Worm (Caenorhabditis elegans) whole organism, early embryonic: ENCODE measurements around the gene T02B11.9.
"Not testable (repeated sequence)": the region's sequence is repeated elsewhere in the genome, so short reads cannot be mapped to it uniquely, and the experiment has no call there.

ENCODE experiments used
- B0310.2 ChIP-seq: sonication (generic microtip); optimal IDR thresholded peaks from 2 replicates; lab custom pipeline; 2016; ENCODE audit warnings: mild to moderate bottlenecking, missing genetic modification characterization, missing compliant biosample characterization
- F13C5.2 ChIP-seq: sonication (generic microtip); optimal IDR thresholded peaks from 2 replicates; lab custom pipeline; 2017; ENCODE audit warnings: mild to moderate bottlenecking, missing genetic modification characterization, inconsistent platforms, missing compliant biosample characterization
- aly-1 ChIP-seq: sonication (generic microtip); optimal IDR thresholded peaks from 2 replicates; lab custom pipeline; 2016; ENCODE audit warnings: missing genetic modification characterization, missing compliant biosample characterization
- ama-1 ChIP-seq: fragments of 150-350 bp; optimal IDR thresholded peaks from 2 replicates; lab custom pipeline; 2014
- ceh-13 ChIP-seq: fragments of 200-800 bp; sonication (Bioruptor generic); optimal IDR thresholded peaks from 2 replicates; lab custom pipeline; 2018; ENCODE audit warnings: mild to moderate bottlenecking, missing genetic modification characterization, missing compliant biosample characterization
- ceh-36 ChIP-seq: sonication (generic microtip); optimal IDR thresholded peaks from 2 replicates; lab custom pipeline; 2016; ENCODE audit warnings: missing genetic modification characterization, inconsistent platforms, missing compliant biosample characterization
- ets-7 ChIP-seq: sonication (generic microtip); optimal IDR thresholded peaks from 2 replicates; lab custom pipeline; 2016; ENCODE audit warnings: missing genotype, missing genetic modification characterization, missing compliant biosample characterization
- flt-1 ChIP-seq: fragments of 200-800 bp; sonication (Bioruptor generic); IDR thresholded peaks from 2 replicates; pipeline ENCODE4 v1.3.6; 2022; ENCODE audit warnings: missing genetic modification characterization, missing compliant biosample characterization
- hmbx-1 ChIP-seq: sonication (generic microtip); optimal IDR thresholded peaks from 2 replicates; lab custom pipeline; 2016; ENCODE audit warnings: mild to moderate bottlenecking, missing genetic modification characterization, missing compliant biosample characterization
- hmg-4 ChIP-seq: fragments of 200-800 bp; sonication (Bioruptor generic); optimal IDR thresholded peaks from 2 replicates; lab custom pipeline; 2018; ENCODE audit warnings: mild to moderate bottlenecking, missing genetic modification characterization, missing compliant biosample characterization
- hnd-1 ChIP-seq: sonication (generic microtip); optimal IDR thresholded peaks from 2 replicates; lab custom pipeline; 2016; ENCODE audit warnings: missing genetic modification characterization, missing compliant biosample characterization
- pes-1 ChIP-seq: fragments of 200-800 bp; sonication (Bioruptor generic); IDR thresholded peaks from 2 replicates; pipeline ENCODE4 v1.3.6; 2022; ENCODE audit warnings: missing genetic modification reagents, missing genetic modification characterization, missing compliant biosample characterization
- scrt-1 ChIP-seq: fragments of 200-800 bp; sonication (Bioruptor generic); IDR thresholded peaks from 2 replicates; pipeline ENCODE4 v1.3.6; 2022; ENCODE audit warnings: missing genetic modification characterization, missing compliant biosample characterization
- sea-1 ChIP-seq: fragments of 200-800 bp; sonication (Bioruptor generic); conservative IDR thresholded peaks from 2 replicates; pipeline ENCODE4 v1.3.6; 2022; ENCODE audit warnings: missing genetic modification characterization, missing compliant biosample characterization
- tbx-11 ChIP-seq: fragments of 200-800 bp; sonication (Bioruptor generic); IDR thresholded peaks from 2 replicates; pipeline ENCODE4 v1.3.6; 2022; ENCODE audit warnings: missing genetic modification characterization, missing compliant biosample characterization
- tbx-37 ChIP-seq: fragments of 200-800 bp; sonication (Bioruptor generic); conservative IDR thresholded peaks from 2 replicates; pipeline ENCODE4 v1.3.6; 2022; ENCODE audit warnings: missing genetic modification reagents, missing genetic modification characterization, missing compliant biosample characterization
- tra-4 ChIP-seq: sonication (generic microtip); optimal IDR thresholded peaks from 2 replicates; lab custom pipeline; 2017; ENCODE audit warnings: missing genetic modification characterization, missing compliant biosample characterization

Gene T02B11.9

DNA sequence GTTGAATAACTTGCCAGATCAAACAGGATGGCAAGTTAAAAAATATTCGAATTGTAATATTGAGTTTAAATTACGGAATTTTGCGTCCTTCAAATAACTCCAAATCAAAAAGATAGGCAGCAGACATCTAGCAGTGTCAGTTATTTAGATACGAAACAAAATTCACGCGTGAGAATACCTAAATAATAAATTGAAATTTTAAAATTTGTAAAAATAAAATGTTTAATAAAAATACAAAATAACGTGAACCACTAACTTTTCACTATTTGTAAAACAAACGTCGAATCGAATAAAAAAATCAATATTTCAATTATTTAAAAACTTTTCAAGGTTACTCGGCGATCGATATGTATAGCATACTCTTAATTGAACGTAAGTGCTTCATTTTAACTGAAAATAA lies at the start of gene T02B11.9:
T02B11.9 (plus strand) TSS at position 301 of the 400 bp plus-strand sequence.
- no peak for TF ChIP-seq tbx-11
- no peak for TF ChIP-seq flt-1 (GFP tag; lab: Robert Waterston, UW)
- no peak for TF ChIP-seq pes-1 (GFP tag; lab: Robert Waterston, UW)
- TF ChIP-seq hnd-1 (tag; lab: Kevin White, UChicago), result no peak
- no peak for TF ChIP-seq B0310.2 (tag; lab: Kevin White, UChicago)
- TF ChIP-seq ama-1 (lab: Kevin White, UChicago), result no peak
- TF ChIP-seq hmbx-1 (tag; lab: Kevin White, UChicago), result no peak
- TF ChIP-seq ets-7 (tag; lab: Kevin White, UChicago), result no peak
- TF ChIP-seq hmg-4 (GFP tag; lab: Kevin White, UChicago), result no peak
- TF ChIP-seq scrt-1, result no peak
- no peak for TF ChIP-seq tra-4 (tag; lab: Kevin White, UChicago)

DNA sequence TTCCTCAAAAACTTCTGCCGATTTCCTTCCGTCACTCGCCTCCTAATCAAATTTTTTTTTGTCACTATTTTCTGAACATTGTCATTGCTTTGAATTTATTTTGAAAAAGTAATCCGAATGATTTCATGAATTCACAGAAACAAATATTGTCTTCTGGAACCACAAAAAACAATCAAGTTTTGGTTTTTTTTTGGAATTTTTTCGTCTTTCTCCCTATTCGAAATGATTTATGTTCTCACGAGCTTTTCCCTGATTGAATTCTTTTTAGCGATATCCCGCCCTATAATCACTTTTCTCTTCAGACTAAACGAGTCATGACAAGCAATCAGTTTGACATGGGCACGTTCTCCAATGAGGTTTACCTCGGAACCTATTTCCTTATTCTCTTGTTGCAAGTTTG lies 42.7 kb upstream of the T02B11.9 start, which contains the start of gene F41H8.1:
F41H8.1 (plus strand) TSS at position 301 of the 400 bp plus-strand sequence.
- TF ChIP-seq tbx-37 (GFP tag; lab: Robert Waterston, UW), result no peak
- no peak for TF ChIP-seq tbx-11
- TF ChIP-seq ceh-13 (GFP tag; lab: Kevin White, UChicago), result no peak
- TF ChIP-seq B0310.2 (tag; lab: Kevin White, UChicago), result no peak
- no peak for TF ChIP-seq tra-4 (tag; lab: Kevin White, UChicago)
- TF ChIP-seq ets-7 (tag; lab: Kevin White, UChicago), result no peak
- TF ChIP-seq hnd-1 (tag; lab: Kevin White, UChicago), result no peak
- TF ChIP-seq aly-1 (tag; lab: Kevin White, UChicago), result no peak
- TF ChIP-seq pes-1 (GFP tag; lab: Robert Waterston, UW), result no peak
- no peak for TF ChIP-seq scrt-1
- no peak for TF ChIP-seq flt-1 (GFP tag; lab: Robert Waterston, UW)
- TF ChIP-seq hmbx-1 (tag; lab: Kevin White, UChicago), result no peak
- no peak for TF ChIP-seq ceh-36 (tag; lab: Kevin White, UChicago)
- TF ChIP-seq hmg-4 (GFP tag; lab: Kevin White, UChicago), result no peak
- no peak for TF ChIP-seq sea-1 (GFP tag; lab: Robert Waterston, UW)
- no peak for TF ChIP-seq ama-1 (lab: Kevin White, UChicago)
- TF ChIP-seq F13C5.2 (tag; lab: Kevin White, UChicago), result no peak

DNA sequence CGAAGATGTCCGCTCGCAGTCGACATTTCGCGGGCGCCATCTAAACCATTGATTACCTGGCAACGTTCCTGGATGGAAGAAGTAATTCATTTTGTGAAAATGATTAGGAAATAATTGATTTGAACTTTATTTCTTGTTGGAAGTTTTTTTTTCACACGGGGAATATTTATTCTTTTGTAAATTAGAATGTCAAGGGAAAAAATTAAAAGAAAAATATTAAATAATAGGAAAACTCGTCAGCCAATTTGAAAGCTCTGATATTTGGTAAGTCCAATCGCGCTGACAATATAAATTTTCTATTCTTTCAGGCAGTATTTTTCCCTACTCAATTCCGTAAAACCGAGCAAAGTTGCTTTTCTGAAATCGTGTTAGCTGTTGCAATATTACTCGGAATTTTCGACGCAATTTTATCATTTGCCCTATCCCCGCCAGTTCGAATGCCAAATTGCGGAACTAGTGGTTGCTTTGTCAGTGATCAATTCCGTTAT lies 37.0 kb upstream of the T02B11.9 start, which contains the start of the genes K09C6.7 and K09C6.10:
K09C6.7 (minus strand) TSS at position 101 of the 488 bp plus-strand sequence.
K09C6.10 (plus strand) TSS at position 438 of the 488 bp plus-strand sequence.
- not testable (repeated sequence) for TF ChIP-seq ceh-13 (GFP tag; lab: Kevin White, UChicago); scrt-1; ceh-36 (tag; lab: Kevin White, UChicago)

DNA sequence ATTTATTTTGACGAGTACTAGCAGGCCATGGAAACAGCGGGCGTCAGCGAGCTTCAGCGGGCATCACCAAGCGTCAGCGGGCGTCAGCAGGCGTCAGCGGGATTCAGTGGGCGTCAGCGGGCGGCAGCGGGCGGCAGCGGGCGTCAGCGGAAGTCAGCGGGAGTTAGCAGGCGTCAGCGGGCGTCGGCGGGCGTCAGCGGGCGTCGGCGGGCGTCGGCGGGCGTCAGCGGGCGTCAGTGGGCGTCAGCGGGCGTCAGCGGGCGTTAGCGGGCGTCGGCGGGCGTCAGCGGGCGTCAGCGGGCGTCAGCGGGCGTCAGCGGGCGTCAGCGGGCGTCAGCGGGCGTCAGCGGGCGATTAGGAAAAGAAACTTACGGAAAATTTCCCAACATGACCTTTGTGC lies 33.4 kb upstream of the T02B11.9 start:
- TF ChIP-seq aly-1 (tag; lab: Kevin White, UChicago) (no peak), pes-1 (GFP tag; lab: Robert Waterston, UW) (peak; percentile 47; the same call in 1 of the 2 replicates)

DNA sequence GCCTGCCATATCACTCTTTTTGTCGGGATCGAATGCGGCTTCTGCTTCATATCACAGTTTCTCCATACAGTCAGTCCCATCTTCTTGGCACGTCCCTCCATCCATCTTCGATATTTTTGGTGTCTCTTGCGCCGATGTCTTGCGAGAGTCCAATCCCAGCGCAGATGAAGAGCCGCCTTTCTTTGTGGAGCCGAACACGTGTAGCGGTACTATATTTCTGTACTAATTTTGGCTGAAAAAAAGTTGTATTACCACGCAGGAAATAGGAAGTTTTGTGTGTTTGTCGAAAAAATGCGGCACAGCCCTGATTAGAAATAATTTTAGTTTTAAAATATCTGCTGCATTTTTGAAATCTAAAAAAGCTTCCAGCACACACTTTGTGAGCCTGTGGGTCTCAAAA lies 32.9 kb upstream of the T02B11.9 start, which contains the start of gene K09C6.8:
K09C6.8 (minus strand) TSS at position 101 of the 400 bp plus-strand sequence.
- not testable (repeated sequence) for TF ChIP-seq ets-7 (tag; lab: Kevin White, UChicago); hmg-4 (GFP tag; lab: Kevin White, UChicago); hmbx-1 (tag; lab: Kevin White, UChicago)

DNA sequence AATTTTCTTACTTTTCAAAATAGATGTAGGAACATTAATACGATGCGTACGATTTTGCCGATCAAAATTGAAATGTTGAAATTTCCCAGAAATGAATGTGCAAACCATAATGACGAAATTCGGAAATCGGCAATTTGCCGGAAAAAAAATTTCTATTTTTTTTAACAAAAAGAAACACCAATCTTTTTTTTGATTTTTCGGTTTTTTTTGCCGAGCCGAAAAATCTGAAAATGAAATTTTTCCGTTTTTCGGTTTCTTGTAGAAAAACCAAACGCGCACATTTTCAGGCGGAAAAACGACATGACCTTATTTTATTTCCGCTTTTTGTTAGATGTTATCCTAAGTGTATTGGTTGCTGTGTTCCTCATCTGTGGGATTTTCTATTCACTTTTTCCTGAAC lies 28.5 kb upstream of the T02B11.9 start, which contains the start of gene srbc-13:
srbc-13 (plus strand) TSS at position 301 of the 400 bp plus-strand sequence.
- TF ChIP-seq tra-4 (tag; lab: Kevin White, UChicago), result no peak
- TF ChIP-seq tbx-11, result no peak
- no peak for TF ChIP-seq hmg-4 (GFP tag; lab: Kevin White, UChicago)

DNA sequence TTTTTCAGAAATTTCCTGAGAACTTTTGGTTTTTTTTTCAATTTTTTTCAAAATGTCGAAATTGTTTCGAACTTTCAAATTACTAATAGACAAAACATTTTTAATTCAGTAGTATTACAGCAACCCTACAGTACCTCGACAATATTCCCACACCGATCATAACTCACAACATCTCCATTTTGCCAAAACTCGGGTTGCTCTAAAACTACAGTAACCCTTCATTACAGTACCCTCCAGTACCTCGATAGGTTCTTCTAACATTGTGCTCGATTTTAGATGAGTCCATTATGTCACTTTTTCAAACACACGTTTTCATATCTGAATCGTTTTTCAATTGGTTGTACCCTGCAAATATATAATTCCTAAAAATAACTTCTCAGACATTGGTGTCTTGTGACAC lies 27.0 kb upstream of the T02B11.9 start:
- TF ChIP-seq hnd-1 (tag; lab: Kevin White, UChicago) (no peak), ama-1 (lab: Kevin White, UChicago) (no peak), F13C5.2 (tag; lab: Kevin White, UChicago) (no peak), pes-1 (GFP tag; lab: Robert Waterston, UW) (no peak), sea-1 (GFP tag; lab: Robert Waterston, UW) (no peak), tra-4 (tag; lab: Kevin White, UChicago) (no peak)

DNA sequence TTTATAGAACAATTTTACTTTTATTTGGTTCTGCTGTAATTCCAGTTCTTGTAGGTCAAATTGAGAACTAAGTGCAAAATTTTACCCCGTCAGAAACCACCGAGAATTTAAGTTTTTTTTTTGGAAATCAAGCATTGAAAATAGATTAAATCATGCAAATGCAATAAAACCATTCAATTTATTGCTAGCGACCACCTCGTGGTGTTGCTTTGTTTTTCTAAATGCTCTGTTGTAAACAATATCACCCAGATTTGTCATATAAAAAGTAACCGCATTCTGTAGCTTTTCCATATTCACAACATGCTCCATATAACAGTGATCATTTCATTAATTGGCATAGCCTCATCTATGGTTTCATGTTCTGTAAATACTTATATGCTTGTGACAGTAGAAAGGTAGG lies 26.5 kb upstream of the T02B11.9 start, which contains the start of gene srbc-12:
srbc-12 (plus strand) TSS at position 301 of the 400 bp plus-strand sequence.
- TF ChIP-seq hmg-4 (GFP tag; lab: Kevin White, UChicago) (no peak), ceh-36 (tag; lab: Kevin White, UChicago) (no peak), ceh-13 (GFP tag; lab: Kevin White, UChicago) (no peak), F13C5.2 (tag; lab: Kevin White, UChicago) (no peak), flt-1 (GFP tag; lab: Robert Waterston, UW) (no peak), hmbx-1 (tag; lab: Kevin White, UChicago) (no peak), tbx-11 (no peak), scrt-1 (no peak), aly-1 (tag; lab: Kevin White, UChicago) (no peak), hnd-1 (tag; lab: Kevin White, UChicago) (no peak), ets-7 (tag; lab: Kevin White, UChicago) (no peak), tra-4 (tag; lab: Kevin White, UChicago) (no peak), pes-1 (GFP tag; lab: Robert Waterston, UW) (no peak), tbx-37 (GFP tag; lab: Robert Waterston, UW) (no peak), B0310.2 (tag; lab: Kevin White, UChicago) (no peak)
